Worm (Caenorhabditis elegans) whole organism, early embryonic: ENCODE results near the gene Y55B1AR.4.

Source experiments
- B0310.2 ChIP-seq: sonication (generic microtip); optimal IDR thresholded peaks from 2 replicates; lab custom pipeline; 2016; ENCODE audit warnings: mild to moderate bottlenecking, missing genetic modification characterization, missing compliant biosample characterization
- F13C5.2 ChIP-seq: sonication (generic microtip); optimal IDR thresholded peaks from 2 replicates; lab custom pipeline; 2017; ENCODE audit warnings: mild to moderate bottlenecking, missing genetic modification characterization, inconsistent platforms, missing compliant biosample characterization
- aly-1 ChIP-seq: sonication (generic microtip); optimal IDR thresholded peaks from 2 replicates; lab custom pipeline; 2016; ENCODE audit warnings: missing genetic modification characterization, missing compliant biosample characterization
- ama-1 ChIP-seq: fragments of 150-350 bp; optimal IDR thresholded peaks from 2 replicates; lab custom pipeline; 2014
- ceh-13 ChIP-seq: fragments of 200-800 bp; sonication (Bioruptor generic); optimal IDR thresholded peaks from 2 replicates; lab custom pipeline; 2018; ENCODE audit warnings: mild to moderate bottlenecking, missing genetic modification characterization, missing compliant biosample characterization
- ceh-36 ChIP-seq: sonication (generic microtip); optimal IDR thresholded peaks from 2 replicates; lab custom pipeline; 2016; ENCODE audit warnings: missing genetic modification characterization, inconsistent platforms, missing compliant biosample characterization
- ets-7 ChIP-seq: sonication (generic microtip); optimal IDR thresholded peaks from 2 replicates; lab custom pipeline; 2016; ENCODE audit warnings: missing genotype, missing genetic modification characterization, missing compliant biosample characterization
- flt-1 ChIP-seq: fragments of 200-800 bp; sonication (Bioruptor generic); IDR thresholded peaks from 2 replicates; pipeline ENCODE4 v1.3.6; 2022; ENCODE audit warnings: missing genetic modification characterization, missing compliant biosample characterization
- hmbx-1 ChIP-seq: sonication (generic microtip); optimal IDR thresholded peaks from 2 replicates; lab custom pipeline; 2016; ENCODE audit warnings: mild to moderate bottlenecking, missing genetic modification characterization, missing compliant biosample characterization
- hmg-4 ChIP-seq: fragments of 200-800 bp; sonication (Bioruptor generic); optimal IDR thresholded peaks from 2 replicates; lab custom pipeline; 2018; ENCODE audit warnings: mild to moderate bottlenecking, missing genetic modification characterization, missing compliant biosample characterization
- hnd-1 ChIP-seq: sonication (generic microtip); optimal IDR thresholded peaks from 2 replicates; lab custom pipeline; 2016; ENCODE audit warnings: missing genetic modification characterization, missing compliant biosample characterization
- pes-1 ChIP-seq: fragments of 200-800 bp; sonication (Bioruptor generic); IDR thresholded peaks from 2 replicates; pipeline ENCODE4 v1.3.6; 2022; ENCODE audit warnings: missing genetic modification reagents, missing genetic modification characterization, missing compliant biosample characterization
- scrt-1 ChIP-seq: fragments of 200-800 bp; sonication (Bioruptor generic); IDR thresholded peaks from 2 replicates; pipeline ENCODE4 v1.3.6; 2022; ENCODE audit warnings: missing genetic modification characterization, missing compliant biosample characterization
- sea-1 ChIP-seq: fragments of 200-800 bp; sonication (Bioruptor generic); conservative IDR thresholded peaks from 2 replicates; pipeline ENCODE4 v1.3.6; 2022; ENCODE audit warnings: missing genetic modification characterization, missing compliant biosample characterization
- tbx-11 ChIP-seq: fragments of 200-800 bp; sonication (Bioruptor generic); IDR thresholded peaks from 2 replicates; pipeline ENCODE4 v1.3.6; 2022; ENCODE audit warnings: missing genetic modification characterization, missing compliant biosample characterization
- tbx-37 ChIP-seq: fragments of 200-800 bp; sonication (Bioruptor generic); conservative IDR thresholded peaks from 2 replicates; pipeline ENCODE4 v1.3.6; 2022; ENCODE audit warnings: missing genetic modification reagents, missing genetic modification characterization, missing compliant biosample characterization
- tra-4 ChIP-seq: sonication (generic microtip); optimal IDR thresholded peaks from 2 replicates; lab custom pipeline; 2017; ENCODE audit warnings: missing genetic modification characterization, missing compliant biosample characterization

Y55B1AR.4 gene

DNA sequence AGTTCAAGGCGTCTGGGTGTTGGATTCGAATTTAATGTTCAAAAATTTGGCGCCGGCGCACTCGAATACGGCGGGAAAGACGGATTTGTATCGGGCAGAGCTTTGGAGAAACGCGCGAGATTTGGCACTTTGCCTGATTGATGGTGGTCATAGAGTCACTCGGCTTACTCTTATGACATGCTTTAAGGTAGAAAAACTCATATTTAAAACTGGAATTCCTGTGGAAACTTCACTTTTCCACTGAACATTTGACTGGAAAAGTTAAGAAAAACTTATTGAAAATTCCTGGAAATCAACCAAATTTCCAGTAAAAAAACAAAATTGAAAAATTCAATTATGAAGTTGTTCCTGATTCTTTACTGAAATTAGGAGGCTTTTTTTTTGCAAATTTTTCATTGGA is 39.3 kb upstream of the Y55B1AR.4 start:
- TF ChIP-seq tbx-37 (GFP tag; lab: Robert Waterston, UW) (no peak), hnd-1 (tag; lab: Kevin White, UChicago) (no peak), B0310.2 (tag; lab: Kevin White, UChicago) (no peak), hmg-4 (GFP tag; lab: Kevin White, UChicago) (no peak), ceh-13 (no peak), aly-1 (tag; lab: Kevin White, UChicago) (no peak), tra-4 (tag; lab: Kevin White, UChicago) (no peak), ets-7 (tag; lab: Kevin White, UChicago) (no peak), hmbx-1 (no peak), sea-1 (GFP tag; lab: Robert Waterston, UW) (no peak), scrt-1 (GFP tag; lab: Robert Waterston, UW) (no peak), flt-1 (GFP tag; lab: Robert Waterston, UW) (no peak), pes-1 (no peak), ama-1 (lab: Kevin White, UChicago) (no peak), tbx-11 (no peak)

- no peak for TF ChIP-seq B0310.2 (tag; lab: Kevin White, UChicago)
- no peak for TF ChIP-seq tra-4 (tag; lab: Kevin White, UChicago)
- no peak for TF ChIP-seq ets-7 (tag; lab: Kevin White, UChicago)
- TF ChIP-seq F13C5.2, result no peak
- no peak for TF ChIP-seq hnd-1 (tag; lab: Kevin White, UChicago)
- TF ChIP-seq ama-1 (lab: Kevin White, UChicago), result no peak
- TF ChIP-seq tbx-37 (GFP tag; lab: Robert Waterston, UW), result no peak
- no peak for TF ChIP-seq hmg-4 (GFP tag; lab: Kevin White, UChicago)
- TF ChIP-seq aly-1 (tag; lab: Kevin White, UChicago), result no peak
- no peak for TF ChIP-seq scrt-1 (GFP tag; lab: Robert Waterston, UW)
- no peak for TF ChIP-seq tbx-11
Observed at ce11 chrIII:641759-642158, 36.4 kb upstream of the Y55B1AR.4 start, which contains the start of gene W06E11.1. Gene W06E11.1 (plus strand): TSS chrIII:642059.

- peak; percentile 87 for TF ChIP-seq F13C5.2
- TF ChIP-seq ama-1 (lab: Kevin White, UChicago), result no peak
- peak; percentile 78 for TF ChIP-seq pes-1
- no peak for TF ChIP-seq hmg-4 (GFP tag; lab: Kevin White, UChicago)
- TF ChIP-seq sea-1 (GFP tag; lab: Robert Waterston, UW), result no peak
- no peak for TF ChIP-seq aly-1 (tag; lab: Kevin White, UChicago)
- TF ChIP-seq hnd-1 (tag; lab: Kevin White, UChicago), result peak; percentile 63
- TF ChIP-seq B0310.2 (tag; lab: Kevin White, UChicago), result peak; percentile 59
- no peak for TF ChIP-seq scrt-1 (GFP tag; lab: Robert Waterston, UW)
- TF ChIP-seq tbx-37 (GFP tag; lab: Robert Waterston, UW), result peak; percentile 58
- peak; percentile 56 for TF ChIP-seq hmbx-1
- peak; percentile 35; the same call in 1 of the 2 replicates for TF ChIP-seq flt-1 (GFP tag; lab: Robert Waterston, UW)
- TF ChIP-seq tra-4 (tag; lab: Kevin White, UChicago), result peak; percentile 18
- TF ChIP-seq ceh-13, result peak; percentile 40
- TF ChIP-seq ets-7 (tag; lab: Kevin White, UChicago), result no peak
- TF ChIP-seq tbx-11, result peak; percentile 71
- no peak for TF ChIP-seq ceh-36 (tag; lab: Kevin White, UChicago)
Observed at ce11 chrIII:640198-640803, 35.0 kb upstream of the Y55B1AR.4 start, which contains the start of the genes tag-266 and tag-267. Gene tag-266 (minus strand): TSS chrIII:640226. Gene tag-267 (plus strand): TSS chrIII:640790.

DNA sequence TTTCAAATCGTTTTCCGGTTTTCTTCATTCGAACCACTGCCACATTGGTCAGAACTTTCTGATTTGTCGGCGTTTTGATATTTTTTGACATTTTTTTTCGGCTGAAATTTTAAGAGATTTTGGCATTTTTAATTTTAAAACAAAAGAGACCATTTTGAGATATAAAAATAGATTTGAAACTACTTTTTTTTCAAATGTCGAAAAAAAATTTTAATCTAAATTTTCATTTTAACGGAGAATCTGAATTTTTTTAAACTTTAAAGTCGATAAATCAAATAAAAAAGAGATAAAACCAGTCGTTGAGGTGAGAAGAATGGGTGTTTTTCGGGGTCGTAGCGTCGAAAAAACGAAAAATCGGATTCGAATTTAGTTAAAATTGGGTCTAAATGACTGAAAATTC is 33.0 kb upstream of the Y55B1AR.4 start, which contains the start of gene sbds-1:
Gene sbds-1 (minus strand): TSS at position 101 of the 400 bp plus-strand sequence.
- TF ChIP-seq pes-1, result no peak
- no peak for TF ChIP-seq hmg-4 (GFP tag; lab: Kevin White, UChicago)
- TF ChIP-seq ceh-13, result no peak
- no peak for TF ChIP-seq ceh-36 (tag; lab: Kevin White, UChicago)

- TF ChIP-seq ceh-13, result no peak
- no peak for TF ChIP-seq ceh-36 (tag; lab: Kevin White, UChicago)
- no peak for TF ChIP-seq F13C5.2
- TF ChIP-seq sea-1 (GFP tag; lab: Robert Waterston, UW), result no peak
- no peak for TF ChIP-seq ets-7 (tag; lab: Kevin White, UChicago)
- TF ChIP-seq flt-1 (GFP tag; lab: Robert Waterston, UW), result no peak
- TF ChIP-seq tra-4 (tag; lab: Kevin White, UChicago), result no peak
- no peak for TF ChIP-seq pes-1
Observed at ce11 chrIII:636067-636466, 30.8 kb upstream of the Y55B1AR.4 start, which contains the start of gene T19C3.7. Gene T19C3.7 (minus strand): TSS chrIII:636167.

DNA sequence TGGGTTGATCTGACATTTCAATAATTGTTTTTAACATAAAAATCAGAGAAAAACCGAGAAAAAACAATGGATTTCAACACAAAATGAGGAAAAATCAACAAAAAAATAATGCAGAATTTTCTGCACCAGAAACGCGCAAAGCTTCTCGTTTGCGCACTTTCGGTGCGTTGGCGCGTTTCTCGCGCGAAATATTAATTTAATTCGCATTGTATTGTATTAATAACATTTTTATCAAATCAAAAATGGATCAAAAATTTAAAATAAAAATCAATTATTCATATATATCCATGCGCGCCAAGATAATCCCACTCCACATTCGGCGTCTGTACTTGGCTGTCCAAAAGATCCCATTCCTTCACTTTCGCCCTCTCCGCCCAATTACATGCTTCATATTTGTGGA is 29.3 kb upstream of the Y55B1AR.4 start, which contains the start of gene fem-2:
Gene fem-2 (minus strand): TSS at position 9 of the 400 bp plus-strand sequence.
- TF ChIP-seq tbx-11 (no peak), hmg-4 (GFP tag; lab: Kevin White, UChicago) (no peak), F13C5.2 (peak; percentile 12)

DNA sequence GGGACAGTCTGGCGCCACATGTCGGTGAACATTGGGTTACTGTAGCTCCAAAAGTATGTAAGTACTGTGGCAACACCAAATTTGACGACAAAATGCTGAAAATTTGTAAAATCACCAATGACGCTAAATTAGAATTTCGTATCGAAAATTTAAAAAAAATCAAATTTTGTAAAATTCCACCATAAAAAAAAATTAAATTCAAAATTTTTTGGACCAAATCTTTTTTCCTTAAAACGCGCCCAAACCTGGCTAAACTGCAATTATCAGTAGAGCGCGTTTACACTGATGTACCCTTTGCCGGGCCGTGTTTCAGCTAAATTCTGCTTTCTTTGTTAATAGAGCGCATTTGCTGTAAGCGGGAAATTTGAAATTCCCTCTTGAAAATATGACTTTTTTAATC is 26.1 kb upstream of the Y55B1AR.4 start, which contains the start of gene T19C3.6:
Gene T19C3.6 (minus strand): TSS at position 101 of the 400 bp plus-strand sequence.
- TF ChIP-seq hmbx-1 (no peak), hnd-1 (tag; lab: Kevin White, UChicago) (no peak), tbx-37 (GFP tag; lab: Robert Waterston, UW) (no peak), scrt-1 (GFP tag; lab: Robert Waterston, UW) (no peak), F13C5.2 (no peak), aly-1 (tag; lab: Kevin White, UChicago) (no peak), sea-1 (GFP tag; lab: Robert Waterston, UW) (no peak)
